Worm (Caenorhabditis elegans) whole organism, mixed stage, embryonic: ENCODE data around the gene ttr-14.

Source experiments
- M03D4.4 ChIP-seq: sonication (generic microtip); optimal IDR thresholded peaks from 2 replicates; lab custom pipeline; 2017; ENCODE audit warnings: mild to moderate bottlenecking, missing genetic modification characterization, missing compliant biosample characterization
- blmp-1 ChIP-seq: fragments of 150-350 bp; optimal IDR thresholded peaks from 2 replicates; lab custom pipeline; 2014; ENCODE audit warnings: missing biosample characterization, missing genetic modification characterization
- ceh-39 ChIP-seq: fragments of 150-350 bp; optimal IDR thresholded peaks from 2 replicates; lab custom pipeline; 2014; ENCODE audit warnings: missing biosample characterization, missing genetic modification characterization
- ceh-43 ChIP-seq: fragments of 200-800 bp; sonication (Bioruptor generic); optimal IDR thresholded peaks from 2 replicates; lab custom pipeline; 2018; ENCODE audit warnings: mild to moderate bottlenecking, missing genetic modification characterization, moderate library complexity, missing compliant biosample characterization
- ceh-83 ChIP-seq: fragments of 200-800 bp; sonication (Bioruptor generic); optimal IDR thresholded peaks from 2 replicates; lab custom pipeline; 2018; ENCODE audit warnings: mild to moderate bottlenecking, missing genetic modification characterization, missing compliant biosample characterization
- ces-1 ChIP-seq: fragments of 150-350 bp; optimal IDR thresholded peaks from 2 replicates; lab custom pipeline; 2014; ENCODE audit warnings: missing biosample characterization, missing genetic modification reagents, missing genetic modification characterization
- elt-3 ChIP-seq: fragments of 150-350 bp; optimal IDR thresholded peaks from 2 replicates; lab custom pipeline; 2014; ENCODE audit warnings: missing biosample characterization, missing genetic modification characterization
- hlh-1 ChIP-seq: fragments of 150-350 bp; optimal IDR thresholded peaks from 2 replicates; lab custom pipeline; 2014; ENCODE audit warnings: missing biosample characterization, missing genetic modification reagents, missing genetic modification characterization
- lin-13 ChIP-seq: fragments of 150-350 bp; optimal IDR thresholded peaks from 2 replicates; lab custom pipeline; 2014; ENCODE audit warnings: missing biosample characterization, missing genetic modification characterization
- lsy-2 ChIP-seq: fragments of 150-350 bp; optimal IDR thresholded peaks from 2 replicates; lab custom pipeline; 2014; ENCODE audit warnings: missing biosample characterization, missing genetic modification characterization
- mab-5 ChIP-seq: fragments of 150-350 bp; optimal IDR thresholded peaks from 2 replicates; lab custom pipeline; 2014; ENCODE audit warnings: missing biosample characterization, missing genetic modification characterization
- mep-1 ChIP-seq: fragments of 150-350 bp; optimal IDR thresholded peaks from 2 replicates; lab custom pipeline; 2017; ENCODE audit warnings: missing biosample characterization, missing genetic modification reagents, missing genetic modification characterization, inconsistent platforms
- mls-2 ChIP-seq: sonication (generic microtip); optimal IDR thresholded peaks from 2 replicates; lab custom pipeline; 2016; ENCODE audit warnings: mild to moderate bottlenecking, missing genetic modification characterization, moderate library complexity, missing compliant biosample characterization
- nhr-2 ChIP-seq: fragments of 150-350 bp; optimal IDR thresholded peaks from 2 replicates; lab custom pipeline; 2014; ENCODE audit warnings: missing biosample characterization, missing genetic modification characterization
- nhr-237 ChIP-seq: fragments of 150-350 bp; optimal IDR thresholded peaks from 2 replicates; lab custom pipeline; 2014; ENCODE audit warnings: missing biosample characterization, missing genetic modification characterization
- nhr-28 ChIP-seq: fragments of 150-350 bp; optimal IDR thresholded peaks from 2 replicates; lab custom pipeline; 2014; ENCODE audit warnings: missing biosample characterization, missing genetic modification characterization
- sem-2 ChIP-seq: fragments of 200-800 bp; sonication (Bioruptor generic); optimal IDR thresholded peaks from 2 replicates; lab custom pipeline; 2018; ENCODE audit warnings: mild to moderate bottlenecking, missing genetic modification characterization, missing compliant biosample characterization
- unc-39 ChIP-seq: fragments of 150-350 bp; optimal IDR thresholded peaks from 2 replicates; lab custom pipeline; 2014; ENCODE audit warnings: missing biosample characterization, missing genetic modification characterization
- unc-62 ChIP-seq: fragments of 150-350 bp; optimal IDR thresholded peaks from 2 replicates; lab custom pipeline; 2014; ENCODE audit warnings: missing biosample characterization, missing genetic modification reagents, missing genetic modification characterization
- zip-8 ChIP-seq: fragments of 150-350 bp; optimal IDR thresholded peaks from 2 replicates; lab custom pipeline; 2014; ENCODE audit warnings: missing biosample characterization, missing genetic modification characterization
- ztf-11 ChIP-seq: fragments of 150-350 bp; optimal IDR thresholded peaks from 2 replicates; lab custom pipeline; 2014; ENCODE audit warnings: missing biosample characterization, missing genetic modification characterization

ttr-14 gene

DNA sequence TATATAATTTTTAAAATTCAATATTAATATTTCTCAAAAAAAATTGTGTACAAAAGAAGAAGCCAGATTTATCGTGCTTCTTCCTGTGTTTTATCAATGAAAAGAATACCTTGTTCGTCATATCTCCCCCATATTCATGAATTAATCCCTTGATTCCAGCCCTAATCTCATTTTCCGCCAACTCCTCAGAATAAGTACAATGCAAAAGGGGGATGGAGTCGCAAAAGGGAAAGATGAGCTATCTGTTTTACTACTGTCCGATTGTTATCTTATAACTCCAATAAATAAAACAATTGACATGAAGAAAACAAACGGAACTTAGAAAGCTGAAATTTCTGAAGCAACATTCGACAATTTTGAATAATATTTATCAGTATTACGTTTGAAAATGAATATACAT lies 50.3 kb downstream of the ttr-14 start:
- TF ChIP-seq ceh-39 (no peak), nhr-28 (tag; lab: Kevin White, UChicago) (no peak), sem-2 (GFP tag; lab: Kevin White, UChicago) (no peak), mab-5 (tag; lab: Kevin White, UChicago) (no peak), nhr-2 (tag; lab: Kevin White, UChicago) (no peak), ceh-43 (GFP tag; lab: Kevin White, UChicago) (no peak), M03D4.4 (tag; lab: Kevin White, UChicago) (no peak), zip-8 (tag; lab: Kevin White, UChicago) (no peak), mep-1 (tag; lab: Kevin White, UChicago) (no peak), lin-13 (tag; lab: Kevin White, UChicago) (no peak), ztf-11 (no peak), lsy-2 (tag; lab: Kevin White, UChicago) (no peak), ceh-83 (GFP tag; lab: Kevin White, UChicago) (no peak), hlh-1 (tag; lab: Kevin White, UChicago) (no peak), unc-62 (GFP tag; lab: Kevin White, UChicago) (no peak), elt-3 (tag; lab: Kevin White, UChicago) (no peak), unc-39 (tag; lab: Kevin White, UChicago) (no peak), mls-2 (tag; lab: Kevin White, UChicago) (no peak)
- TF ChIP-seq, all 35 proteins: peak for 0

ce11 chrX:10838550-10838949 lies 51.2 kb downstream of the ttr-14 start, which contains the start of gene plc-1:
plc-1 (minus strand) TSS chrX:10838650.
- no peak for TF ChIP-seq unc-39 (tag; lab: Kevin White, UChicago)
- TF ChIP-seq ces-1 (GFP tag; lab: Kevin White, UChicago): peak; percentile 1
- no peak for TF ChIP-seq blmp-1
- no peak for TF ChIP-seq nhr-237 (tag; lab: Kevin White, UChicago)
